Fruit fly (Drosophila melanogaster): ENCODE results near the gene slp2.

Gene slp2

DNA sequence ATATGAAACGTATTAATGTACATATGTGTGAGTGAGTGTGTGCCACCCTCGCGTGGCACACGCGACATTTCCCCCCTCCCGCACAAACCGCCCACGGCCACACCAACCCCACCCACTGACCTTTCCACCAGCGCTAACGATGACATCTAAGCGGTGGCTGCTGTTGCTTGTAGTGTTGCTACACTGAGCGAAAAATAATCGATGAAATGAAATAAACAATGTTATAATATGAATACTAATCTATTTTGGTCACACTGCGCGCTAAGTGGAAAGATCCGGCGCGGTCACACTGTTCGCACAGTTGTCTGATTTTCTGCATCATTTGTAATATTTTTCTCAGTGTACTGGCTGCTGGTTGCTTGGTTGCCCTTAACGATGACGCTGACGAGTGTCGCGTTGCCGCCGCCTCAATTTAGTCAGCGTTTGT lies 4.4 kb upstream of the slp2 start (continued):
- TF ChIP-seq Spps (tag; optimal IDR thresholded peaks at IDR 0.05) (peak; percentile 97), CG11093 (GFP tag; IDR thresholded peaks at IDR 0.05) (peak; percentile 93), fru (optimal IDR thresholded peaks at IDR 0.05) (no peak), Dad (GFP tag; optimal IDR thresholded peaks at IDR 0.05) (peak; percentile 96), Bdp1 (GFP tag; optimal IDR thresholded peaks at IDR 0.05) (peak; percentile 89), CG7786 (GFP tag; optimal IDR thresholded peaks at IDR 0.05) (peak; percentile 92), fd64A (GFP tag; optimal IDR thresholded peaks at IDR 0.05) (peak; percentile 97), CG18262 (tag; optimal IDR thresholded peaks at IDR 0.05) (peak; percentile 98), CG12769 (tag; optimal IDR thresholded peaks at IDR 0.05) (peak; percentile 96), pum (GFP tag; optimal IDR thresholded peaks at IDR 0.05) (peak; percentile 98), Poxn (GFP tag; IDR thresholded peaks at IDR 0.05) (peak; percentile 53; the same call in 1 of the 2 replicates), GATAe (GFP tag; conservative IDR thresholded peaks at IDR 0.05) (peak; percentile 74; the same call in 1 of the 2 replicates), org-1 (GFP tag; optimal IDR thresholded peaks at IDR 0.05) (peak; percentile 96), eve (GFP tag; optimal IDR thresholded peaks at IDR 0.05) (peak; percentile 80 to 97), CG15269 (tag; optimal IDR thresholded peaks at IDR 0.05) (peak; percentile 92), disco-r (GFP tag; optimal IDR thresholded peaks at IDR 0.05) (peak; percentile 91), az2 (GFP tag; optimal IDR thresholded peaks at IDR 0.05) (peak; percentile 98), gce (GFP tag; IDR thresholded peaks at IDR 0.05) (peak; percentile 96), CG11085 (GFP tag; IDR thresholded peaks at IDR 0.05) (peak; percentile 77), CG4404 (GFP tag; IDR thresholded peaks at IDR 0.05) (peak; percentile 97), CG9215 (GFP tag; IDR thresholded peaks at IDR 0.05) (peak; percentile 81), CG18619 (GFP tag; optimal IDR thresholded peaks at IDR 0.05) (peak; percentile 92), en (GFP tag; optimal IDR thresholded peaks at IDR 0.05) (peak; percentile 96), pan (optimal IDR thresholded peaks at IDR 0.05) (no peak), pan (GFP tag; optimal IDR thresholded peaks at IDR 0.05 in 1 of 2, IDR thresholded peaks at IDR 0.05 in 1 of 2) (peak in 1 of 2 experiments; percentile 97), CG17829 (tag; optimal IDR thresholded peaks at IDR 0.05) (peak; percentile 98), Hmx (GFP tag; optimal IDR thresholded peaks at IDR 0.05) (peak; percentile 57), CG10274 (GFP tag; optimal IDR thresholded peaks at IDR 0.05) (peak; percentile 83), chn (GFP tag; optimal IDR thresholded peaks at IDR 0.05) (peak; percentile 98), CG34376 (GFP tag; optimal IDR thresholded peaks at IDR 0.05) (peak; percentile 47), stc (GFP tag; IDR thresholded peaks at IDR 0.05) (peak; percentile 94), pros (GFP tag; optimal IDR thresholded peaks at IDR 0.05) (peak; percentile 76), CG7839 (tag; optimal IDR thresholded peaks at IDR 0.05) (peak; percentile 97), CG10565 (GFP tag; optimal IDR thresholded peaks at IDR 0.05) (peak; percentile 92), schlank (tag; optimal IDR thresholded peaks at IDR 0.05) (peak; percentile 76), Elba2 (GFP tag; optimal IDR thresholded peaks at IDR 0.05) (peak; percentile 89), CG12942 (GFP tag; optimal IDR thresholded peaks at IDR 0.05) (peak; percentile 94), mam (GFP tag; optimal IDR thresholded peaks at IDR 0.05) (peak; percentile 93), row (GFP tag; IDR thresholded peaks at IDR 0.05) (peak; percentile 96), sisA (GFP tag; IDR thresholded peaks at IDR 0.05) (peak; percentile 97), Antp (GFP tag; optimal IDR thresholded peaks at IDR 0.05) (peak; percentile 96), pfk (GFP tag; optimal IDR thresholded peaks at IDR 0.05) (no peak), CG9609 (GFP tag; optimal IDR thresholded peaks at IDR 0.05) (peak; percentile 95), CG18011 (GFP tag; optimal IDR thresholded peaks at IDR 0.05) (peak; percentile 65), phol (tag; optimal IDR thresholded peaks at IDR 0.05) (peak; percentile 97), ERR (GFP tag; optimal IDR thresholded peaks at IDR 0.05) (peak; percentile 90), CG15601 (tag; optimal IDR thresholded peaks at IDR 0.05) (peak; percentile 96), CG6175 (GFP tag; IDR thresholded peaks at IDR 0.05) (peak; percentile 72; the same call in 2 of the 3 replicates), Opbp (GFP tag; IDR thresholded peaks at IDR 0.05; ENCODE audit: partially characterized antibody) (no peak), hb (GFP tag; IDR thresholded peaks at IDR 0.05; ENCODE audit: partially characterized antibody) (no peak), CG9876 (GFP tag; optimal IDR thresholded peaks at IDR 0.05) (peak; percentile 91), al (GFP tag; IDR thresholded peaks at IDR 0.05) (peak; percentile 76)
